Fruit fly (Drosophila melanogaster) whole organism, wandering third instar larva: ENCODE data around the gene Suv3.

ENCODE experiments used
- Abd-B ChIP-seq: fragments of >200 bp; optimal IDR thresholded peaks from 2 replicates; lab custom pipeline; 2017; ENCODE audit warnings: missing biosample characterization, missing genetic modification characterization
- CG32264 ChIP-seq: fragments of 200-800 bp; sonication (Bioruptor generic); optimal IDR thresholded peaks from 2 replicates; lab custom pipeline; 2016; ENCODE audit warnings: missing biosample characterization, missing genetic modification characterization
- CrebA ChIP-seq: fragments of 200-800 bp; sonication (Bioruptor generic); optimal IDR thresholded peaks from 2 replicates; lab custom pipeline; 2016; ENCODE audit warnings: missing biosample characterization, mild to moderate bottlenecking, missing genetic modification characterization, borderline replicate concordance
- Dfd ChIP-seq: fragments of >200 bp; optimal IDR thresholded peaks from 2 replicates; lab custom pipeline; 2017; ENCODE audit warnings: missing biosample characterization, missing genetic modification characterization
- Dif ChIP-seq: fragments of 200-275, 200-300 bp; sonication (Bioruptor generic); optimal IDR thresholded peaks from 2 replicates; lab custom pipeline; 2018; ENCODE audit warnings: missing biosample characterization, missing genetic modification characterization; ENCODE audit not compliant: partially characterized antibody
- GATAd ChIP-seq: sonication (Bioruptor generic); optimal IDR thresholded peaks from 2 replicates; lab custom pipeline; 2016; ENCODE audit warnings: missing biosample characterization, missing genetic modification characterization
- Hnf4 ChIP-seq: fragments of 200-800 bp; sonication (Bioruptor generic); optimal IDR thresholded peaks from 2 replicates; lab custom pipeline; 2016; ENCODE audit warnings: missing biosample characterization, mild to moderate bottlenecking, missing genetic modification characterization
- Hr78 ChIP-seq: fragments of >200 bp; optimal IDR thresholded peaks from 2 replicates; lab custom pipeline; 2017; ENCODE audit warnings: missing biosample characterization, missing genetic modification characterization
- Hr83 ChIP-seq: fragments of 200-300 bp; sonication (Bioruptor generic); optimal IDR thresholded peaks from 2 replicates; lab custom pipeline; 2016; ENCODE audit warnings: missing biosample characterization, mild to moderate bottlenecking, missing genetic modification characterization, moderate library complexity; ENCODE audit not compliant: poor library complexity, severe bottlenecking
- Jra ChIP-seq: sonication (Bioruptor generic); optimal IDR thresholded peaks from 2 replicates; lab custom pipeline; 2016; ENCODE audit warnings: missing biosample characterization, missing genetic modification characterization
- Mio ChIP-seq: sonication (Bioruptor generic); optimal IDR thresholded peaks from 2 replicates; lab custom pipeline; 2016; ENCODE audit warnings: missing biosample characterization, missing genetic modification characterization
- Myc ChIP-seq: fragments of >200 bp; optimal IDR thresholded peaks from 2 replicates; lab custom pipeline; 2017
- N ChIP-seq: fragments of >200 bp; optimal IDR thresholded peaks from 2 replicates; lab custom pipeline; 2018; ENCODE audit warnings: missing biosample characterization, missing external identifiers, missing genetic modification characterization
- OdsH ChIP-seq: fragments of 200-800 bp; sonication (Bioruptor generic); optimal IDR thresholded peaks from 2 replicates; lab custom pipeline; 2016; ENCODE audit warnings: missing biosample characterization, mild to moderate bottlenecking, missing genetic modification characterization
- Rel ChIP-seq, 2 experiments: fragments of 200-800 bp; sonication (Bioruptor generic) in 1 of 2; optimal IDR thresholded peaks; 2 replicates in 1 of 2; 3 replicates in 1 of 2; lab custom pipeline; 2016 to 2019; ENCODE audit warnings: mild to moderate bottlenecking in 2 of 2, missing biosample characterization in 2 of 2, missing genetic modification characterization in 2 of 2, moderate library complexity in 1 of 2
- Vsx2 ChIP-seq: fragments of 200-300, 225-300 bp; sonication (Bioruptor generic); optimal IDR thresholded peaks from 2 replicates; lab custom pipeline; 2018; ENCODE audit warnings: missing biosample characterization, missing genetic modification characterization; ENCODE audit not compliant: partially characterized antibody
- br ChIP-seq: fragments of 200-800 bp; sonication (Bioruptor generic); optimal IDR thresholded peaks from 2 replicates; lab custom pipeline; 2016; ENCODE audit warnings: missing biosample characterization, missing genetic modification characterization
- dl ChIP-seq, 2 experiments: fragments of 175-275, 200-275 bp in 1 of 2; fragments of 200-275 bp in 1 of 2; sonication (Bioruptor generic); optimal IDR thresholded peaks; lab custom pipeline; 2018; ENCODE audit warnings: mild to moderate bottlenecking in 2 of 2, missing biosample characterization in 2 of 2, missing genetic modification characterization in 2 of 2, moderate library complexity in 2 of 2; ENCODE audit not compliant: partially characterized antibody in 2 of 2, insufficient read depth in 1 of 2
- dmrt93B ChIP-seq: fragments of 200-800 bp; sonication (Bioruptor generic); optimal IDR thresholded peaks from 2 replicates; lab custom pipeline; 2018; ENCODE audit warnings: missing biosample characterization, mild to moderate bottlenecking, missing genetic modification characterization
- dsf ChIP-seq: sonication (Bioruptor generic); optimal IDR thresholded peaks from 2 replicates; lab custom pipeline; 2016; ENCODE audit warnings: missing biosample characterization, missing genetic modification characterization, borderline replicate concordance
- foxo ChIP-seq, 2 experiments: fragments of 200-800 bp; sonication (Bioruptor generic); optimal IDR thresholded peaks; 2 replicates in 1 of 2; 3 replicates in 1 of 2; lab custom pipeline; 2016 to 2017; ENCODE audit warnings: missing biosample characterization in 2 of 2, missing genetic modification characterization in 2 of 2
- fru ChIP-seq: fragments of 200-800 bp; sonication (Bioruptor generic); optimal IDR thresholded peaks from 3 replicates; lab custom pipeline; 2016; ENCODE audit warnings: missing biosample characterization, mild to moderate bottlenecking, missing genetic modification characterization
- h ChIP-seq: fragments of 200-800 bp; sonication (Bioruptor generic); optimal IDR thresholded peaks from 3 replicates; lab custom pipeline; 2016; ENCODE audit warnings: missing biosample characterization, mild to moderate bottlenecking, missing genetic modification characterization
- jim ChIP-seq: fragments of 175-275, 200-325 bp; sonication (Bioruptor generic); optimal IDR thresholded peaks from 2 replicates; lab custom pipeline; 2016; ENCODE audit warnings: missing biosample characterization, mild to moderate bottlenecking, missing genetic modification characterization
- lola ChIP-seq: fragments of >200 bp; optimal IDR thresholded peaks from 2 replicates; lab custom pipeline; 2017; ENCODE audit warnings: missing biosample characterization, missing genetic modification characterization
- pan ChIP-seq: fragments of >200 bp; optimal IDR thresholded peaks from 2 replicates; lab custom pipeline; 2017
- psq ChIP-seq: fragments of 200-800 bp; sonication (Bioruptor generic); optimal IDR thresholded peaks from 3 replicates; lab custom pipeline; 2017; ENCODE audit warnings: missing biosample characterization, mild to moderate bottlenecking, missing genetic modification characterization, moderate library complexity
- rgr ChIP-seq: fragments of 200-800 bp; sonication (Bioruptor generic); optimal IDR thresholded peaks from 3 replicates; lab custom pipeline; 2016; ENCODE audit warnings: missing biosample characterization, mild to moderate bottlenecking, missing genetic modification characterization
- sage ChIP-seq: fragments of 200-800 bp; sonication (Bioruptor generic); optimal IDR thresholded peaks from 2 replicates; lab custom pipeline; 2016; ENCODE audit warnings: missing biosample characterization, mild to moderate bottlenecking, missing genetic modification characterization
- sv ChIP-seq: fragments of 200-800 bp; sonication (Bioruptor generic); optimal IDR thresholded peaks from 3 replicates; lab custom pipeline; 2016; ENCODE audit warnings: missing biosample characterization, missing genetic modification characterization
- tai ChIP-seq: sonication (Bioruptor generic); optimal IDR thresholded peaks from 2 replicates; lab custom pipeline; 2016; ENCODE audit warnings: missing biosample characterization, missing genetic modification characterization
- woc ChIP-seq: sonication (Bioruptor generic); optimal IDR thresholded peaks from 2 replicates; lab custom pipeline; 2016; ENCODE audit warnings: missing biosample characterization, mild to moderate bottlenecking, missing genetic modification characterization

Suv3 gene

dm6 chr3R:4301485-4301884 lies 9.9 kb upstream of the Suv3 start:
- TF ChIP-seq rgr (GFP tag; lab: Kevin White, UChicago) (no peak), Hr83 (GFP tag; lab: Kevin White, UChicago) (no peak), GATAd (GFP tag; lab: Kevin White, UChicago) (no peak), dsf (GFP tag; lab: Kevin White, UChicago) (no peak), woc (no peak), Hnf4 (no peak), jim (no peak), sage (GFP tag; lab: Kevin White, UChicago) (no peak)

DNA sequence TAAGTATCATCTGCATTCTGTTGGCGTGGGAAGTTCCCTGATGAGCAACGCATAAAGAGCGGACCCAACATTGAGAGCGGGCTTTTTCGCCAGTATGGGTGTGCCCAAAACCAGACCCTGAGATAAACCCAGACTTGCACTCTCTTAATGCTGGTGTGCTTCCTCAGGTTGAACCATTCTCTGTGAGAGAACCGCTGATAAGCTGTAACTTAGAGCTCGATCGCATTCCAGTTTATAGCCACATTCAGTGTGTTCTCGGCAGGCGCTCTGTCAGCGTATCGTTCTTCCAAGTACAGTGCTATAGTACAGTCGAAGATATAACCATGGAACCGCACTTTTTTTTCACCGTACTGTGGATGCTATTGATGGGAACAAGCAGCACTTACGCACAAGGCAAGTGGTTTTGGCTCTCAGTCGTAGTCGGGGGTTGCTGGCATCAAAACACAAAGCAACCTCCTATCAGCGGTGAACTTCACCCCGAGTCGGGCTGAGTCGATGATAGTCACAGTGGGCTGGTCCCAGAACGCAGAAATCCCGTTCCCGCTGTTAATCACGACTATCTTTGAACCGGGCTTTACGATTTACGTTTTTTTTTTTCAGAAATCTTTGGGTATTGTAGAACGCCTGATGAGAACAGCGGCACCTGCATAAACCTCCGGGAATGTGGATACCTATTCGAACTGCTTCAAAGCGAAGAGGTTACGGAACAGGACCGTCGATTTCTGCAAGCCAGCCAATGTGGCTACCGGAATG lies 3.5 kb upstream of the Suv3 start, which contains the start of gene MP1:
TSS of gene MP1 (plus strand) at position 245 of the 753 bp plus-strand sequence.
- TF ChIP-seq dl (GFP tag; optimal IDR thresholded peaks at IDR 0.05; lab: Kevin White, UChicago; ENCODE audit: insufficient read depth in 1 of 2, partially characterized antibody in 2 of 2): peak; percentile 90 to 91
- TF ChIP-seq Hnf4: peak; percentile 39
- peak; percentile 84 for TF ChIP-seq Dif (GFP tag; lab: Kevin White, UChicago)
- TF ChIP-seq Rel (GFP tag; optimal IDR thresholded peaks at IDR 0.05; lab: Kevin White, UChicago): no peak
- peak; percentile 60 for TF ChIP-seq Rel (tag; optimal IDR thresholded peaks at IDR 0.05; lab: Kevin White, UChicago)
- TF ChIP-seq dsf (GFP tag; lab: Kevin White, UChicago): no peak
- TF ChIP-seq OdsH: peak; percentile 29
- no peak for TF ChIP-seq CG32264 (GFP tag; lab: Kevin White, UChicago)
- peak; percentile 16 for TF ChIP-seq Hr83 (GFP tag; lab: Kevin White, UChicago)

dm6 chr3R:4308708-4309107 lies 2.6 kb upstream of the Suv3 start:
- TF ChIP-seq jim (no peak), Mio (GFP tag; lab: Kevin White, UChicago) (no peak), psq (GFP tag; lab: Kevin White, UChicago) (no peak), woc (no peak), Myc (lab: Kevin White, UChicago) (no peak), Hr83 (GFP tag; lab: Kevin White, UChicago) (no peak), dl (GFP tag; optimal IDR thresholded peaks at IDR 0.05; lab: Kevin White, UChicago; ENCODE audit: insufficient read depth in 1 of 2, partially characterized antibody in 2 of 2) (no peak), sv (no peak), Hr78 (GFP tag; lab: Kevin White, UChicago) (no peak), dmrt93B (GFP tag; lab: Kevin White, UChicago) (no peak), tai (GFP tag; lab: Kevin White, UChicago) (no peak), h (GFP tag; lab: Kevin White, UChicago) (no peak), fru (GFP tag; lab: Kevin White, UChicago) (no peak), Hnf4 (no peak), Dif (GFP tag; lab: Kevin White, UChicago) (no peak), sage (GFP tag; lab: Kevin White, UChicago) (no peak), OdsH (no peak), Dfd (GFP tag; lab: Kevin White, UChicago) (no peak), br (GFP tag; lab: Kevin White, UChicago) (no peak)

dm6 chr3R:4310683-4311066 lies 680 bp upstream of the Suv3 start, which contains the start of gene Vps24:
Vps24 (minus strand) TSS chr3R:4310947.
- TF ChIP-seq Jra (GFP tag; lab: Kevin White, UChicago): peak; percentile 64
- no peak for TF ChIP-seq Mio (GFP tag; lab: Kevin White, UChicago)

DNA sequence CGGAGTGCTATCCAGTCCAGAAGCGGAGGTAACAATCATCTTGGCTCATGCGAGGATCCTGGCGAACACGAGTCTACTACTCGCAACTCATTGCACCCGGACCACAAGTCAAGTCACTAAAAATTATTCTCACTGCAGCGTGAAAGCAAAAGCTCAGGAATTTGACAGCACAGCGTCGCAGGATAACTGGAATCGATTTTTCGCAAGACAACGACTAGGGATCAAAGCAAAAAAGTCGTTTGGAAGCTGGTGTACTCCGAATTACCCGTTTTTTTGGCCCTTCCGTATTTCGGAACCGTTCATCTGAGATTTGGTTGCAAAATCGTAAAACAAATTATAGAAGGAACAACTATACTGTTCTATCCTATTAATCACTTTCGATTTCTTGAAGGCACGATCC lies 7.2 kb downstream of the Suv3 start:
- TF ChIP-seq CrebA (GFP tag; lab: Kevin White, UChicago): no peak
- no peak for TF ChIP-seq Mio (GFP tag; lab: Kevin White, UChicago)
- TF ChIP-seq Abd-B (GFP tag; lab: Kevin White, UChicago): no peak
- no peak for TF ChIP-seq N (GFP tag; lab: Kevin White, UChicago)
- TF ChIP-seq psq (GFP tag; lab: Kevin White, UChicago): no peak
- TF ChIP-seq dsf (GFP tag; lab: Kevin White, UChicago): no peak
- TF ChIP-seq Dif (GFP tag; lab: Kevin White, UChicago): no peak
- TF ChIP-seq woc: no peak
- TF ChIP-seq lola: no peak
- no peak for TF ChIP-seq OdsH
- TF ChIP-seq Vsx2 (GFP tag; lab: Kevin White, UChicago): no peak
- TF ChIP-seq foxo (GFP tag; optimal IDR thresholded peaks at IDR 0.05; lab: Kevin White, UChicago): no peak
- no peak for TF ChIP-seq pan
- TF ChIP-seq Rel (GFP tag; optimal IDR thresholded peaks at IDR 0.05; lab: Kevin White, UChicago): no peak
- TF ChIP-seq Rel (tag; optimal IDR thresholded peaks at IDR 0.05; lab: Kevin White, UChicago): no peak
- TF ChIP-seq dmrt93B (GFP tag; lab: Kevin White, UChicago): no peak
- no peak for TF ChIP-seq Hr78 (GFP tag; lab: Kevin White, UChicago)
- TF ChIP-seq CG32264 (GFP tag; lab: Kevin White, UChicago): no peak
- TF ChIP-seq br (GFP tag; lab: Kevin White, UChicago): no peak
